Fruit fly (Drosophila melanogaster) Kc167 (cell line): ENCODE data around the gene Sox21a.

Source experiments
- Myc ChIP-seq: fragments of >200 bp; optimal IDR thresholded peaks from 2 replicates; lab custom pipeline; 2017; ENCODE audit warnings: missing external identifiers
- Sin3A ChIP-seq: fragments of >200 bp; optimal IDR thresholded peaks from 2 replicates; lab custom pipeline; 2018; ENCODE audit warnings: missing external identifiers
- h ChIP-seq: fragments of >200 bp; optimal IDR thresholded peaks from 3 replicates; lab custom pipeline; 2018; ENCODE audit warnings: missing external identifiers
- insv ChIP-seq: fragments of >200 bp; optimal IDR thresholded peaks from 3 replicates; lab custom pipeline; 2018; ENCODE audit warnings: missing external identifiers
- psq ChIP-seq: fragments of >200 bp; optimal IDR thresholded peaks from 2 replicates; lab custom pipeline; 2017; ENCODE audit warnings: missing external identifiers
- ttk ChIP-seq: sonication (Bioruptor generic); optimal IDR thresholded peaks from 2 replicates; lab custom pipeline; 2017; ENCODE audit warnings: missing external identifiers

dm6 chr3L:14109831-14110230 is 1.9 kb upstream of the Sox21a start:
- no peak for TF ChIP-seq psq (lab: Kevin White, UChicago)
- TF ChIP-seq Myc (lab: Kevin White, UChicago), result no peak
- TF ChIP-seq ttk (lab: Kevin White, UChicago), result no peak
- TF ChIP-seq Sin3A (lab: Kevin White, UChicago), result no peak
- TF ChIP-seq h (lab: Kevin White, UChicago), result no peak
- no peak for TF ChIP-seq insv (lab: Kevin White, UChicago)
